Fruit fly (Drosophila melanogaster): ENCODE results near the gene Snapin.

Snapin gene

DNA sequence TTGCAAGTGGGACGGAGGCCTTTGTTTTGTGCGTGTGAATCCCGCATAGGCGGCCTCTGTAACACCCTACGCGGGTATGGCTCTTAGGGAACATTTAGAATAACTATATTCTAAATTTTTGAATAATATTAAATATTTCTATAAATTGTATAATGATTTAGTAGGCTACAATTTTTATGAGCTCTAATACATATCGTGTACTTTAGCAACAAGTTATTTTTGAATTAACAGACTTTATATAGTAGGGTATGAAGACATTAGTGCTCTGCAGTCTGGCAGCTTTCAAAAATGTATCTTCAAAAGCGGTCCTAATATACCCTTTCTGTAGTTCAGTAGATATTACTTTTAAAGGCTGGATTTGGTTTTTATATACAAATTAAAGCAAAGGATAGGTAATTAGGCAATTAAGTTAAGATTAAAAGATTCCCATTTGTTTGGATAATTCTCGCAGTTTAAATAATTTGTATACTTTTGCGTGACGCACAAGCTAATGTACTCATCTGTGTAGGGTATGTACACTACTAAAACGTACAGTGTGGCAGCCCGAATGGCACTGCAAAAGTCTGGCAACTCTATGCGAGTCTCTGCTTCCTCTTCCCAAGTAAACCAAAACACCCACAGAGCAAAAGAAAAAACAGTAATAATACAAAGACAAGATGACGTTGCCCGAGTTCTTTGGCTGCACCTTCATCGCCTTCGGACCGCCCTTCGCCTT lies 6.3 kb upstream of the Snapin start, which contains the start of the genes Snx21 and aph-1:
Gene Snx21, minus strand, starts transcription at position 7 of the 715 bp plus-strand sequence.
Gene aph-1, plus strand, starts transcription at position 575 of the 715 bp plus-strand sequence.
- TF ChIP-seq CG8478 (optimal IDR thresholded peaks at IDR 0.05) (no peak), CTCF (optimal IDR thresholded peaks at IDR 0.05) (no peak)

DNA sequence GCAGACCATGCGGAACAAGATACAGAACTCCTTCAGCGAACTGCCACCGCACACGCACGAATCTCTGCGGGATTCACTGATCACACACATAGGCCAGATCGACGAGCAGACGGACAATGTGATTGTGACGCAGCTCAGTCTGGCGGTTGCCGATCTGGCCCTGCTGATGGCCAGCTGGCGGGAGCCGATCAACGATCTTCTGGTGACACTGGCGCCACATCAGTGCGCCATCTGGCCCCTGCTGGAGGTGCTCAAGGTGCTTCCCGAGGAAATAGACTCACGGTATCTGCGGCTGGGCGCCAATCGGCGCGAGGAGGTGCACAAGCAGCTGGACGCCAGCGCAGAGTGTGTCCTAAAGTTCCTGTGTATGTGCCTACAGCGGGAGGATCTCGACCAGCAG lies 811 bp upstream of the Snapin start:
- no peak for TF ChIP-seq CTCF (optimal IDR thresholded peaks at IDR 0.05)
- no peak for TF ChIP-seq CG8478 (optimal IDR thresholded peaks at IDR 0.05)

DNA sequence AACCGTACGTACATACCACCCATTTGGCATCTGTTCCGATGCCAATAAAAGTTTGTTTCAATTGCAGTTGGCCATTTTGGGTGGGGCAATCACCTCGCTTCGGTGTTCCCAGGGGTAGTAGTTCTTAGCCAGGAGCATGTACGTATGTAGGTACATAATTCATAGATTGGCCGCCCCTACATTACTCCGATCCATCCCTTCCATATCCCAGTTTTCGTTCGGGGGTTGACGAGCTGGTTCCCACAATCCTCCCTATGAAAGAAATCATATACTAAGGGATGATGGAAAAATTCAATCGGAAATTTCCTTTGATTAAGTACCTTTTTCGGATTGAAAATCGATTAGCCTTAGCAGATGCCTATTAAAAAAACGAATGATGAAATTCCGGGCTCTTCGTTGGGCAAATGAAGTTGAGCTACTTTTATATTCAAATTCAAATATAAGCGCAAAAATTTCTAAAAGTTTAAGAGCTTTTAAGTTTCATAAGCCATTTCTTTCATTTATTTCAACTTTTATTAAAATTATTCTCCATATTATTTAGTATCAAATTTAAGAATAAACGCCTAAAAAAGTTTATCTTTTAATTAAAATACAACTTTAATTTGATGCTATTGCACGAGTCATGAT lies 1.4 kb downstream of the Snapin start:
- TF ChIP-seq CG8478 (optimal IDR thresholded peaks at IDR 0.05), result no peak
- TF ChIP-seq CTCF (optimal IDR thresholded peaks at IDR 0.05), result no peak

- TF ChIP-seq CG8478 (optimal IDR thresholded peaks at IDR 0.05), result no peak
- TF ChIP-seq CTCF (optimal IDR thresholded peaks at IDR 0.05), result no peak
Observed at dm6 chr2L:2755323-2755695, 4.2 kb downstream of the Snapin start.

DNA sequence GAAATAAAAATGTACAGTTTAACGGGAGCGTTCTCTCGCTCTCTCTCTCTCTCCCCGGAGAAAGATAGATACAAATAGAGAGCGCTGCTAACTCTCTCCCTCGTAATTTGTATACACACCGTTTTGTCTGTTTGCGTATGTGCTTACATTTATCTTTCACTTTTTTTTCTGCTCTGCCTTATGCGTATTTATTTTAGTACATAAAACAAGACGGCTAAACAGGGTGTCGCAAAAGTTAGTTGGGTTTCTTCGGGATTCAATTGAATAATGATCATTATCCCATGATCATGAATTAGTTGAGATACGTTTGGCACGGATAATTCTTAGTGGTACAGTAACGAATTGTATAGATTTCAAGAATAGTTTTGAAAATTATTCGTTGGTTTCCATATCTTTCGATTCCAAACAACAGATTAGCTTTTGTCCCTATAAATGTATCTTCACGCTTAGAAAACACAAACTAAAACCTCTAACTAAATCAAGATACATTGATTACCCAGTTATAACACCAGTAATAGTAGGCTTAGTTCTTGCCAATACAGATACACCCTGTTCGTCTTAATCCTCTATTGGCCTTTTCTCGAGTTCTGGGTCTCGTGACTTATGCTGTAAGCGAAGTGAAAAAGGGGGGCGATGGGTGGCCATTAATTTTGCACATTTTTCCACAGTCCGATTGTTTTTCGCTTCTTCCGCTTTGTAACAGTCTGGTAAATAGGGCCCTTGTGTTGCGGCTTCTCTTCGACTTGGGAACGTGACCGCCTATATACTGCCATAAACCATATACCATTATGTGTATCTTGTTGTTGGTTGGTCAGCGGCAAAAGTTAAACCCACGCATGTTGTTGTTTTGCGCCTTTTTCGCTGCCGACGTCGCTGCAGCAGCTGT lies 4.8 kb downstream of the Snapin start:
- TF ChIP-seq CG8478 (optimal IDR thresholded peaks at IDR 0.05) (no peak), CTCF (optimal IDR thresholded peaks at IDR 0.05) (no peak)

- TF ChIP-seq CTCF (optimal IDR thresholded peaks at IDR 0.05), result no peak
- TF ChIP-seq CG8478 (optimal IDR thresholded peaks at IDR 0.05), result no peak
Observed at dm6 chr2L:2753789-2754436, 5.6 kb downstream of the Snapin start.

DNA sequence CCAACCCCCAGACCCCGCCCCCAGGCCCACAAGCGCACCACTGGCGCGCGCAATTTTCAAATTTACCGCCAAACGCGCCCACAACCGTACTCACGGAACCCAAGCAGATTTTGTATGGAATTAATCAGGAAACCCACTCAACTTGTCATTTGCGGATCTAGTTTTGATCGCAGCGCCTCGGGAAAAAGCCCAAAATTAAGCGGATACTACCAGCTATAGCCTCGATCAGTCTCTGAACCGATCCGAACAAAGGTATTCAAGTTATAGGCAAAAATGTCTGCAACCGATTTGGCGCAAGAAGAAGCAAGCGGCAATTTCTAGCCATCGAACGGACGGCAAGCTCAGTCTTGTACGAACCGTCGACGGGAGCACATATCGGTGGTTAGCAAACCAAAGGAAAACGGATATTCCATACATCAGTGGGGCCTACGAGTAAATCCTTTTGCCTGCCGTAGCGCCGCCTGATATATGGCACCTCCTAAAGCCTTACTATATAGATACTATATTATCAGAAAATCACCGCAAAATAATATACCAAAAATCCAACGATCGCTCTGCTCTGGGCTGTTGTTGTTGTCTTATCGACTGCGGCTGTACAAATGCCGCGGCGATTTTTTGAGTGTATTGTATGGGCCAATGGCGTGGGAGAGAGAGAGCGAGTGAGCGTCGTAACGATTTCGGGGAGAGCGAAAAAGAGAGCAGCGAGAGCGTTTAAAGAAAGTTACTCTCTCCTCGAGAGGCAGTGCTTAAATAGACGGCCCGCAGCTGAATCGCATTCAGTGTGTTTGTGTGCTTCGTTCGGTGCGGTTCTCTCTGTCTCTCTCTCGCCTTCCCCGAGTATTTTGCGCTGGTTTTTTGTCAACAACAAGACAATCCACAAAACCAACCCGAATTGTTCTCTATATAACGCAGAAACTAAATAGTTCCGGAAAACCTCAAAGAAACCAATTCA lies 6.7 kb downstream of the Snapin start, which contains the start of gene Pgk:
Gene Pgk, minus strand, starts transcription at position 609 of the 952 bp plus-strand sequence.
- TF ChIP-seq CTCF (optimal IDR thresholded peaks at IDR 0.05) (no peak), CG8478 (optimal IDR thresholded peaks at IDR 0.05) (no peak)

dm6 chr2L:2751904-2752459 lies 7.5 kb downstream of the Snapin start, which contains the start of gene Bacc:
Gene Bacc (plus strand): TSS chr2L:2752445.
- no peak for TF ChIP-seq CTCF (optimal IDR thresholded peaks at IDR 0.05)
- TF ChIP-seq CG8478 (optimal IDR thresholded peaks at IDR 0.05), result no peak

dm6 chr2L:2751085-2751710 lies 8.3 kb downstream of the Snapin start:
- no peak for TF ChIP-seq CTCF (optimal IDR thresholded peaks at IDR 0.05)
- TF ChIP-seq CG8478 (optimal IDR thresholded peaks at IDR 0.05), result no peak

- TF ChIP-seq CG8478 (optimal IDR thresholded peaks at IDR 0.05) (no peak), CTCF (optimal IDR thresholded peaks at IDR 0.05) (no peak)
Observed at dm6 chr2L:2750337-2751084, 9.0 kb downstream of the Snapin start.

- TF ChIP-seq CTCF (optimal IDR thresholded peaks at IDR 0.05) (no peak), CG8478 (optimal IDR thresholded peaks at IDR 0.05) (no peak)
Observed at dm6 chr2L:2749144-2749766, 10.2 kb downstream of the Snapin start.
